Fruit fly (Drosophila melanogaster): ENCODE data around the gene frj.

- TF ChIP-seq usp (GFP tag; optimal IDR thresholded peaks at IDR 0.05), result no peak
- no peak for TF ChIP-seq pan (optimal IDR thresholded peaks at IDR 0.05)
- no peak for TF ChIP-seq psq (optimal IDR thresholded peaks at IDR 0.05)
- no peak for TF ChIP-seq CG8478 (optimal IDR thresholded peaks at IDR 0.05)
Measured at dm6 chr2L:6426329-6426728, 29.5 kb upstream of the frj start.
